Worm (Caenorhabditis elegans) whole organism, L3 larva: Measurements from ENCODE around the gene col-101.

Experiments used
- ama-1 ChIP-seq: fragments of 150-350 bp; optimal IDR thresholded peaks from 2 replicates; lab custom pipeline; 2018
- ceh-16 ChIP-seq: sonication (generic microtip); optimal IDR thresholded peaks from 2 replicates; lab custom pipeline; 2017; ENCODE audit warnings: missing biosample characterization, missing genetic modification characterization
- ceh-28 ChIP-seq: fragments of 150-350 bp; optimal IDR thresholded peaks from 2 replicates; lab custom pipeline; 2014; ENCODE audit warnings: missing biosample characterization, missing genetic modification reagents, missing genetic modification characterization
- ceh-82 ChIP-seq: fragments of 150-350 bp; optimal IDR thresholded peaks from 2 replicates; lab custom pipeline; 2014; ENCODE audit warnings: missing biosample characterization, missing genetic modification characterization
- egl-5 ChIP-seq: fragments of 150-350 bp; optimal IDR thresholded peaks from 2 replicates; lab custom pipeline; 2017; ENCODE audit warnings: missing biosample characterization, missing genetic modification reagents, missing genetic modification characterization, inconsistent platforms
- elt-2 ChIP-seq: sonication (generic microtip); optimal IDR thresholded peaks from 2 replicates; lab custom pipeline; 2016; ENCODE audit warnings: missing genetic modification reagents, mild to moderate bottlenecking, missing genetic modification characterization, missing compliant biosample characterization
- elt-3 ChIP-seq, 3 experiments: fragments of 150-350 bp in 1 of 3; sonication (generic microtip) in 2 of 3; optimal IDR thresholded peaks; 2 replicates in 2 of 3; 4 replicates in 1 of 3; lab custom pipeline; 2014 to 2017; ENCODE audit warnings: missing biosample characterization in 3 of 3, missing genetic modification characterization in 3 of 3
- eor-1 ChIP-seq, 2 experiments: fragments of 150-350 bp; optimal IDR thresholded peaks; 2 replicates each; lab custom pipeline; 2014 to 2018; ENCODE audit warnings: missing biosample characterization in 2 of 2, missing genetic modification characterization in 2 of 2
- fkh-10 ChIP-seq: sonication (generic microtip); optimal IDR thresholded peaks from 2 replicates; lab custom pipeline; 2017; ENCODE audit warnings: missing biosample characterization, missing genetic modification reagents, missing genetic modification characterization
- hmg-11 ChIP-seq: sonication (generic microtip); optimal IDR thresholded peaks from 2 replicates; lab custom pipeline; 2016; ENCODE audit warnings: missing genetic modification characterization, missing compliant biosample characterization
- lin-15B ChIP-seq: fragments of 150-350 bp; optimal IDR thresholded peaks from 2 replicates; lab custom pipeline; 2014; ENCODE audit warnings: missing biosample characterization, missing genetic modification characterization
- lin-39 ChIP-seq: fragments of 150-350 bp; optimal IDR thresholded peaks from 2 replicates; lab custom pipeline; 2018; ENCODE audit warnings: missing biosample characterization, missing genetic modification reagents, missing genetic modification characterization
- mdl-1 ChIP-seq: fragments of 150-350 bp; optimal IDR thresholded peaks from 2 replicates; lab custom pipeline; 2014; ENCODE audit warnings: missing biosample characterization, missing genetic modification characterization
- nfya-1 ChIP-seq: sonication (generic microtip); optimal IDR thresholded peaks from 2 replicates; lab custom pipeline; 2017; ENCODE audit warnings: missing genetic modification characterization, mild to moderate bottlenecking, missing compliant biosample characterization, antibody characterized with exemption, moderate library complexity; ENCODE audit not compliant: insufficient read depth
- nhr-11 ChIP-seq: fragments of 150-350 bp; optimal IDR thresholded peaks from 2 replicates; lab custom pipeline; 2014; ENCODE audit warnings: missing biosample characterization, missing genetic modification characterization
- nhr-25 ChIP-seq: sonication (generic microtip); optimal IDR thresholded peaks from 2 replicates; lab custom pipeline; 2017; ENCODE audit warnings: missing biosample characterization, missing genetic modification characterization
- nhr-28 ChIP-seq: fragments of 150-350 bp; optimal IDR thresholded peaks from 2 replicates; lab custom pipeline; 2014; ENCODE audit warnings: missing biosample characterization, missing genetic modification characterization
- nhr-43 ChIP-seq: sonication (generic microtip); optimal IDR thresholded peaks from 2 replicates; lab custom pipeline; 2016; ENCODE audit warnings: mild to moderate bottlenecking, missing genetic modification characterization, missing compliant biosample characterization; ENCODE audit not compliant: poor library complexity, severe bottlenecking
- nhr-67 ChIP-seq: fragments of 150-350 bp; optimal IDR thresholded peaks from 2 replicates; lab custom pipeline; 2014; ENCODE audit warnings: missing biosample characterization, missing genetic modification characterization
- nhr-76 ChIP-seq: fragments of 150-350 bp; sonication (generic microtip); optimal IDR thresholded peaks from 5 replicates; lab custom pipeline; 2014; ENCODE audit warnings: missing biosample characterization, missing genetic modification characterization
- nhr-77 ChIP-seq: fragments of 150-350 bp; optimal IDR thresholded peaks from 2 replicates; lab custom pipeline; 2014; ENCODE audit warnings: missing biosample characterization, missing genetic modification characterization
- pha-4 ChIP-seq: fragments of 150-350 bp; optimal IDR thresholded peaks from 2 replicates; lab custom pipeline; 2014; ENCODE audit warnings: missing biosample characterization, missing genetic modification reagents, missing genetic modification characterization
- pqm-1 ChIP-seq: fragments of 150-350 bp; optimal IDR thresholded peaks from 2 replicates; lab custom pipeline; 2017; ENCODE audit warnings: missing biosample characterization, missing genetic modification characterization, inconsistent platforms
- sea-2 ChIP-seq: fragments of 150-350 bp; sonication (generic microtip); optimal IDR thresholded peaks from 4 replicates; lab custom pipeline; 2014; ENCODE audit warnings: missing biosample characterization, missing genetic modification reagents, missing genetic modification characterization
- snpc-4 ChIP-seq: fragments of 150-350 bp; optimal IDR thresholded peaks from 2 replicates; lab custom pipeline; 2014; ENCODE audit warnings: missing biosample characterization, missing genetic modification characterization
- tbx-2 ChIP-seq: sonication (generic microtip); optimal IDR thresholded peaks from 2 replicates; lab custom pipeline; 2016; ENCODE audit warnings: mild to moderate bottlenecking, missing genetic modification characterization, missing compliant biosample characterization
- ztf-11 ChIP-seq: fragments of 150-350 bp; optimal IDR thresholded peaks from 2 replicates; lab custom pipeline; 2014; ENCODE audit warnings: missing biosample characterization, missing genetic modification characterization

col-101 gene

DNA sequence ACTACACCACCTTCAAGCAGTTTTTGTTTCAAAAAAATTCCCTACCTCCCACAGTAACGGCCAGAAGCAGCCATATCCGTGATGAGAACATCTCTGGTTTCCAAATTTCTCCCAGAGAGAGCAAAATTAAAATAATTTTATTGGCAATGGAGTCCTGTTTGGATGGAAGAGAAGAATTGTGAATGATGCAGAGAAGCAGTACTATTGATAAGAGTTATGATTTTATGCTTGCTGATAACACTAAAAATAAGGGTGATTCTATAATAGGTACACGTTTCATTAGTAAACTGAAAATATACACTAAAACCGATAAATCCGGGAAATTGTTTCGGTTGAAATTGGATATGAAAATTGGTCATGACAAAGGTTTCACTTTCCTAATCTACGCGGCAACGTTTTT lies 6.4 kb downstream of the col-101 start, which contains the start of gene dsc-4:
Gene dsc-4 (minus strand): TSS at position 165 of the 400 bp plus-strand sequence.
- TF ChIP-seq ceh-28 (no peak), elt-2 (tag; lab: Kevin White, UChicago) (peak; percentile 71)
- TF ChIP-seq, all 47 proteins: peak for 1

DNA sequence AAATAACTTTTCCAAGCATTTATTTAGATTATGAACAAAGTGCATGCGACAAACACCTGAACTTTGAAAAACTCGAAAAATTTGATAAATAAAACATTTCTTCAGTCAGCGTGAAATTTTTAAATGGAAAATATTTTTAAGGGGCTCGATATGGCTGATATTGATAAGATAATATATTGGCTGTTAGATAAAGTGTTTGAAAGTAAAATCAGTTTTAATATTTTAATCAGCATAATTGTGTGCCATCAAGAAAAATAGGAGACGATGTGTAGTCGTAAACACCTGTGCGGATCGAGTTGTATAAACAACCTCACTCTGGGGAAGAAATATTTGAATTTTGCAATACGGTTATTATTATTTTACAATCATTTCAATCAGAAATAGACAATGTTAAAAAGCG lies 7.2 kb downstream of the col-101 start:
- TF ChIP-seq ceh-28: no peak
- TF ChIP-seq ama-1 (lab: Kevin White, UChicago): no peak
- peak; percentile 48 for TF ChIP-seq elt-2 (tag; lab: Kevin White, UChicago)
- TF ChIP-seq nhr-76 (tag; lab: Kevin White, UChicago): no peak
- TF ChIP-seq egl-5 (tag; lab: Kevin White, UChicago): no peak
- no peak for TF ChIP-seq pqm-1 (tag; lab: Kevin White, UChicago)
- TF ChIP-seq, all 47 proteins: peak for 1

DNA sequence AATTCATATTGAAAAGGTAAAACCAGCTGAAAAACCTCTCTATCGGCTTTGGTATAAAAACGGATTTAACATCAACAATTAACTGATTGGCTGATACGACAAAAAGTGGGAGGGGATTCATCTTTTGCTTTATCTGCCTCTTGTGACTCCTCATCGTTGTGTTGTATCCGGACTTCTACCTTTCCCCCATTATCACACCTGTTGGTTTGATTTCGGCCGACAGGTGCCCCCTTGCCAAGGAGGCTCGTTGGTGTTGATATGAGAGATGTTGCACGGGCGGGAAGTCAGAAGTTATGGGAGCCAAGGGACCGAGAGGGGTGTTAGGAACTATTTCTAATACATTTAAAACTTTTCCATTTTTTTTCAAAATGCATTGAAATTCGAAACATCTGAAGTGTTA lies 12.3 kb downstream of the col-101 start:
- TF ChIP-seq sea-2 (GFP tag; lab: Kevin White, UChicago) (no peak), nfya-1 (peak; percentile 28)

DNA sequence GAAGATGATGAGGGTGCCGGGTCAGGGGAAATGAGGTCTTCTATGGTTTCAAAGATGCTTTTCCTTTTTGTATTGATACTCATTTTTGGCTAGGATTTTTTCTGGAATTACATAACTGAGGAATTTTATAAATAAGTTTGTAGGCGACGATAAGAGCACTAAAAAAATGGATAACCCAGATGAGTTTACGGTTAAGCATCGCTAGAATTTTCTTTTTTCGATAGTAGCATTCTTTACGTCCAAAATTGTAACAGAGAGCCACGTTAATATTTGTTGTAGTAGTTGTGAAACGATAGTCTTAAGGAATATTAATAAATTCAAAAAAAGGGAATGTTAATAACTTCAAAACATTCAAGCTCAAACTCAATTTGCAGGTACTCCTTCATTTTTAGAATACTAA lies 13.2 kb downstream of the col-101 start, which contains the start of gene snai-1:
Gene snai-1 (minus strand): TSS at position 101 of the 400 bp plus-strand sequence.
- TF ChIP-seq nhr-67 (tag; lab: Kevin White, UChicago) (no peak), ztf-11 (tag; lab: Kevin White, UChicago) (no peak), nhr-43 (tag; lab: Kevin White, UChicago) (no peak), elt-2 (tag; lab: Kevin White, UChicago) (no peak), ceh-28 (no peak), elt-3 (tag; optimal IDR thresholded peaks at IDR 0.05; lab: Kevin White, UChicago) (no peak)

DNA sequence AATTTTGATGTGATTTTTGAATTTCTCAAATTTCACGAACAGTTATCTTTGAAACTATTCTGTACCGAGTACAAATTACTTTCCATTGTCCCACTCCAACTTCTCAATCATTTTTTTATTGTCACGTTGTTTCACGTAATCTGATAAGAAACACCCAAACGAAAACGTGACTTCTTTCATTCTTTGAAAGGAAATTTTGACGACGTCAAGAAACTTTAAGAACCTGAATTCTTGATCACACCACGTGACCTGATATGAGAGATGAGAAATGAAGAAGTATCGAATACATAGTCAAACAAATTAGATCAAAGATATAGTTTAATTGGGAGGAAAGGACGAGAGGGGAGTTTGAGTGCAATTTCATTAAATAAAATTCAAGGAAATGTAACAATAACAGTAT lies 17.3 kb downstream of the col-101 start:
- TF ChIP-seq nhr-43 (tag; lab: Kevin White, UChicago) (peak; percentile 62), mdl-1 (tag; lab: Kevin White, UChicago) (no peak), nhr-25 (tag; lab: Kevin White, UChicago) (peak; percentile 14)

DNA sequence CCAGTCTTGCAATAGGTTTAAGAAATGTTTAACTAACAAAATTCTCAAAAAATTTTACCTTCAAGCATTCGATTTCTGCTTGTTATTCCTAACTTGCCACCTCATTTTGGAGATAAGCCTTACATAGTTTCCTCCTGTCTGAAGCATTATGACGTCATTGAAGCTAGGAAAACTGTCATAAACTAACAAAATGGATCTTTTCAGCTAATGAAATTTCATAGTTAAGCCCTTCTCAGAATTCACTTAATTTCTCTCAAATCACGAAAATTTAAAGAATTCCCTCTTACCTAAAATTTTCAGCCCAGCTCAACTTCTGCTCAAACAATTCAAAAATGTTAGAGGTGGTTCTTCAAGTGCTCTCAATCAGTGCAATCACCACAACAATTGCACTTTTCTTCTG lies 19.6 kb downstream of the col-101 start, which contains the start of gene swt-1:
Gene swt-1 (plus strand): TSS at position 301 of the 400 bp plus-strand sequence.
- TF ChIP-seq ceh-16 (tag; lab: Kevin White, UChicago) (no peak), nhr-28 (no peak), lin-15B (tag; lab: Kevin White, UChicago) (no peak), nhr-76 (tag; lab: Kevin White, UChicago) (no peak), nhr-25 (tag; lab: Kevin White, UChicago) (no peak), nhr-11 (no peak), pha-4 (tag; lab: Kevin White, UChicago) (no peak), snpc-4 (tag; lab: Kevin White, UChicago) (no peak), eor-1 (tag; optimal IDR thresholded peaks at IDR 0.05; lab: Kevin White, UChicago) (no peak)

DNA sequence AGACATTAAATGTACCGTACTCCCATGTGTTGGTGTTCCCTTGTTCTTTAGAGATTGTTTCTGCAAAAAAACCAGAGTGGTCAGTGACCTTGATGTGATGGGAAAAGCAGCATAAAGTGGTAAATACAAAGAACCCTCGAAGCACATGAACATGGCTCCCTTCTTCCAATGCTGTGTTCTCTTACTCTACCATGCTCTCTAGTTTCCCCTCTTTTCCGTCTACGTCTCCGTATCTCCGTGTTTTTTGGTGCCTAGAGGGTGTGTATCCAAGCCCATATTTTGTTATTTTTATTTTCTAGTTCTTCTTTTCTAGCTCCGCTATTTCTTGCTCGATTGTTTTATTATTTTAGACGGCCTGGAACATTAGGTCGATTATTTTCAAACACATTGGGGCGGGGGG lies 20.2 kb downstream of the col-101 start:
- TF ChIP-seq nhr-77 (tag; lab: Kevin White, UChicago) (no peak), mdl-1 (tag; lab: Kevin White, UChicago) (no peak), lin-39 (tag; lab: Kevin White, UChicago) (peak; percentile 33), egl-5 (tag; lab: Kevin White, UChicago) (peak; percentile 79), ceh-82 (no peak), nhr-43 (tag; lab: Kevin White, UChicago) (peak; percentile 34), nfya-1 (peak; percentile 44), lin-15B (tag; lab: Kevin White, UChicago) (peak; percentile 26), hmg-11 (tag; lab: Kevin White, UChicago) (peak; percentile 42), tbx-2 (no peak)

DNA sequence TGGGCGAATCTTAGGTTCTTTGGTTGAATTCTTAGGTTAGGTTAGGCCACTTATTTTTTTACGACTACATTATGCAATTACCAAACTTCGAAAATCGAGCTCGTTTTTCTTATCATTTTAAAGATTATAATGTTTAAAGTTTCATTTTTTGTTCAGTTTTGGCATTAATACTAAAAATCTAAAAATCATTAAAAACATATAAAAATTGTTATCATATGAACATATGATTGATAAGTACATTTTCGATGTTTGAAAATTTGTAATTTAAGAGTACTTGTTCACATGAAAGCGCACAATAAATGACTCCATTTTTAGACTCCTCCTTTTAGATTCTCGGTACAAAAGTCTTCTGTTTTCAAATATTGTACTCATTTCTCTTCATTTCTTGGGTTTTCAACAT lies 21.7 kb downstream of the col-101 start:
- TF ChIP-seq pha-4 (tag; lab: Kevin White, UChicago) (peak; percentile 18), pqm-1 (tag; lab: Kevin White, UChicago) (peak; percentile 86), elt-2 (tag; lab: Kevin White, UChicago) (peak; percentile 59), fkh-10 (GFP tag; lab: Kevin White, UChicago) (no peak)
- TF ChIP-seq, all 47 proteins: peak for 3
